Worm (Caenorhabditis elegans): ENCODE results near the gene F08H9.4.

- TF ChIP-seq nfya-1 (tag; optimal IDR thresholded peaks at IDR 0.05) (no peak), ahr-1 (tag; optimal IDR thresholded peaks at IDR 0.05) (no peak), ceh-34 (tag; optimal IDR thresholded peaks at IDR 0.05) (no peak), pha-2 (tag; optimal IDR thresholded peaks at IDR 0.05) (no peak), ceh-6 (GFP tag; optimal IDR thresholded peaks at IDR 0.05) (no peak), pat-9 (tag; optimal IDR thresholded peaks at IDR 0.05) (no peak), nhr-11 (tag; optimal IDR thresholded peaks at IDR 0.05) (no peak), sdc-2 (tag; optimal IDR thresholded peaks at IDR 0.05) (no peak), pha-4 (tag; optimal IDR thresholded peaks at IDR 0.05) (no peak)
Observed at ce11 chrV:14481987-14482386, 17.8 kb upstream of the F08H9.4 start, which contains the start of gene R02D5.10.

All from whole organism, late embryonic.